Fruit fly (Drosophila melanogaster) whole organism, larva: ENCODE data around the gene Nab2.

Experiments used
- noc ChIP-seq: fragments of 200-800 bp; sonication (Bioruptor generic); optimal IDR thresholded peaks from 3 replicates; lab custom pipeline; 2019; ENCODE audit warnings: missing biosample characterization, mild to moderate bottlenecking, missing genetic modification characterization, moderate library complexity

The Nab2 gene

dm6 chr3R:24282567-24283324 lies 35.5 kb downstream of the Nab2 start:
- no peak for TF ChIP-seq noc (tag; lab: Kevin White, UChicago)

- no peak for TF ChIP-seq noc (tag; lab: Kevin White, UChicago)
Measured at dm6 chr3R:24279291-24279690, 38.9 kb downstream of the Nab2 start, which contains the start of gene shps. TSS of gene shps (plus strand) at chr3R:24279572.

dm6 chr3R:24278738-24279137 lies 39.5 kb downstream of the Nab2 start:
- TF ChIP-seq noc (tag; lab: Kevin White, UChicago) = no peak

- peak; percentile 96 for TF ChIP-seq noc (tag; lab: Kevin White, UChicago)
Measured at dm6 chr3R:24276104-24277008, 41.9 kb downstream of the Nab2 start, which contains the start of gene Orct. TSS of gene Orct (plus strand) at chr3R:24276260.

dm6 chr3R:24275463-24275862 lies 42.8 kb downstream of the Nab2 start:
- TF ChIP-seq noc (tag; lab: Kevin White, UChicago) = no peak

- no peak for TF ChIP-seq noc (tag; lab: Kevin White, UChicago)
Measured at dm6 chr3R:24274212-24274611, 44.0 kb downstream of the Nab2 start.

- peak; percentile 50 for TF ChIP-seq noc (tag; lab: Kevin White, UChicago)
Measured at dm6 chr3R:24272775-24273290, 45.4 kb downstream of the Nab2 start, which contains the start of gene Orct2. TSS of gene Orct2 (plus strand) at chr3R:24273029.

- no peak for TF ChIP-seq noc (tag; lab: Kevin White, UChicago)
Measured at dm6 chr3R:24272232-24272631, 46.0 kb downstream of the Nab2 start.

- peak; percentile 39 for TF ChIP-seq noc (tag; lab: Kevin White, UChicago)
Measured at dm6 chr3R:24271071-24271470, 47.1 kb downstream of the Nab2 start, which contains the start of gene jar. TSS of gene jar (minus strand) at chr3R:24271233.

- TF ChIP-seq noc (tag; lab: Kevin White, UChicago) = no peak
Measured at dm6 chr3R:24270578-24270977, 47.6 kb downstream of the Nab2 start.

dm6 chr3R:24270034-24270433 lies 48.2 kb downstream of the Nab2 start:
- TF ChIP-seq noc (tag; lab: Kevin White, UChicago) = no peak

dm6 chr3R:24268293-24268692 lies 49.9 kb downstream of the Nab2 start:
- peak; percentile 10 for TF ChIP-seq noc (tag; lab: Kevin White, UChicago)

dm6 chr3R:24267580-24268202 lies 50.5 kb downstream of the Nab2 start:
- TF ChIP-seq noc (tag; lab: Kevin White, UChicago) = no peak

- TF ChIP-seq noc (tag; lab: Kevin White, UChicago) = no peak
Measured at dm6 chr3R:24266786-24267579, 51.2 kb downstream of the Nab2 start.
